Worm (Caenorhabditis elegans): ENCODE data around the gene R05A10.8.

R05A10.8 gene

ce11 chrIV:14158086-14158485 is at the start of gene R05A10.8:
Gene R05A10.8, minus strand, starts transcription at chrIV:14158186.
- no peak for TF ChIP-seq unc-62 (GFP tag; optimal IDR thresholded peaks at IDR 0.05)

ce11 chrIV:14203162-14203561 is 45.2 kb upstream of the R05A10.8 start, which contains the start of gene F02H6.3:
Gene F02H6.3, plus strand, starts transcription at chrIV:14203427.
- no peak for TF ChIP-seq unc-62 (GFP tag; optimal IDR thresholded peaks at IDR 0.05)

ce11 chrIV:14196176-14196575 is 38.2 kb upstream of the R05A10.8 start, which contains the start of gene F02H6.2:
Gene F02H6.2, plus strand, starts transcription at chrIV:14196476.
- TF ChIP-seq unc-62 (GFP tag; optimal IDR thresholded peaks at IDR 0.05) = no peak

- TF ChIP-seq unc-62 (GFP tag; optimal IDR thresholded peaks at IDR 0.05) = no peak
These were observed 36.3 kb upstream of the R05A10.8 start for ce11 chrIV:14194317-14194716.

DNA sequence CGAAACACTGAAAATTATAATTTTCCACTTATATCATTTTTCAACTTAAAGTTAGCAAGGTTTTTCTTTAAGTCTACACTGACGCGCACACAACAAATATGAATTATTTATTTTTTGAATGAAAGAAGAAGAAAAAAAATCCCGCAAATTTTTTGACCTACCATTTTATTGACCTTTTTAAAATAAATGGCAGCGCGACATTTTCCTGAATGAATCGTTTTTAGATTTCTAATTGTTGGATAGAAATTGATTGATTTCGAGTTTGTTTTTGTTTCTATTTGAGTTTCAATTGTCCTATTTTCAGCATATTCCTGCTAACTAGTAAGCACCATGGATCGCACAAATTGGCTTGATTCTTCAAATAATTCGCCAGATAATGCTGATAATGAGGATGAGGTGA is 35.2 kb upstream of the R05A10.8 start, which contains the start of gene K01G12.3:
Gene K01G12.3, plus strand, starts transcription at position 301 of the 400 bp plus-strand sequence.
- TF ChIP-seq unc-62 (GFP tag; optimal IDR thresholded peaks at IDR 0.05) = no peak

DNA sequence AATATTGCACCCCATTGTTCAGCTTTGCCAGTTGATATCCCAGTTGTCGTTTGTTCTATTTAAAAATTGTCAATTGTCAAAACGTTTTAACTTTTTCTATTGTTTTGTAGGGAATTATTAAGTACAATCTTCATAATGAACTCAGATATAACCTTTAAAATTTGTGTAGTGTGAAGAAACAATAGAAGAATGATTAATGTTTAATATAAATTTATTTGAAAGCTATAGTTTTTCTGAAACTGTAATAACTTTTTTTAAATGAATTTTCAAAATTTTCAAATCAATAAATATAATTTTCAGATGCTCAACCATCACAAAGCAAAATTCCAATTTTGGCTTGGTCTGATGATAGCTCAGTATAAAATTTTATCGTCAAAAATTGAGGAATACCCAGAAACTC is 33.9 kb upstream of the R05A10.8 start, which contains the start of gene K01G12.22:
Gene K01G12.22, plus strand, starts transcription at position 301 of the 400 bp plus-strand sequence.
- TF ChIP-seq unc-62 (GFP tag; optimal IDR thresholded peaks at IDR 0.05) = no peak

DNA sequence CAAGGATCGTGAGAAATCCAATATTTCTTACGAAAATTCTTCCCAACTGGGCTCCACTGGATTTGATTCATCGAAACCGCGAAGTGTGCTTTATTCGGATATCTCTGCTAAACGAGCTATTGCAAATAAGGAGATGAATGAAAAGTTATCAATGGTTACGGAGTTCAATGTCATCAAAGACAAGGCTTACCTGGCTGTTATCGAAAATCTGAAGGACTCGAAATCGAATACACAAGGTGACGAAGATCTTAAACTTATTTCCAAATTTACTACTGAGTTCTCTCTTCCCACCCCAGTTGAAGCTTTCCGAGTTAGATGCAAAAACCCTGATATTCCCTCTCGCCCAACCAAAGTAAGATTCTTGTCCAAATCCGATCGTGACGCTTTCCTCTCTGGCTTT is 28.3 kb upstream of the R05A10.8 start:
- TF ChIP-seq unc-62 (GFP tag; optimal IDR thresholded peaks at IDR 0.05) = no peak

ce11 chrIV:14182077-14182476 is 24.1 kb upstream of the R05A10.8 start, which contains the start of gene R05A10.1:
Gene R05A10.1, plus strand, starts transcription at chrIV:14182377.
- TF ChIP-seq unc-62 (GFP tag; optimal IDR thresholded peaks at IDR 0.05) = no peak

- TF ChIP-seq unc-62 (GFP tag; optimal IDR thresholded peaks at IDR 0.05) = no peak
These were observed 19.1 kb upstream of the R05A10.8 start, which contains the start of gene R05A10.2 for ce11 chrIV:14177058-14177457. Gene R05A10.2, plus strand, starts transcription at chrIV:14177271.

ce11 chrIV:14176373-14176772 is 18.4 kb upstream of the R05A10.8 start, which contains the start of gene R05A10.3:
Gene R05A10.3, minus strand, starts transcription at chrIV:14176473.
- no peak for TF ChIP-seq unc-62 (GFP tag; optimal IDR thresholded peaks at IDR 0.05)

DNA sequence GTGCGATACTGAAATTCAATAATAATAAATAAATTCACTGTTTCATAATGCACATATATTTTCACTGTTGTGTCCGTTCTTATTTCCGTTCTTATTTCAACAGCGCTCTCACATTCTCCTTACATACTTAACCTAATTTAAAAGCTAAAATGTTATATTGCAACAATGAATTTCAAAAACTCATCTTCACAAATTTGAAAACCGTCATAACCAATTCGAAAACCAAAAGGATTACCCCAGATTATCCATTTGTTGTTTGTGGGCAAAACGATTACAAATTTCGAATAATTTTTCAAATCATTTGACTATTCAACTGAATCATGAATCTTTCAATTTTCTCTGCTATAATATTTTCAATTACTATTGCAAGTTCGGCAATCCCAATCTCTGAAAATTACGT is 14.2 kb upstream of the R05A10.8 start, which contains the start of gene R05A10.4:
Gene R05A10.4, plus strand, starts transcription at position 301 of the 400 bp plus-strand sequence.
- no peak for TF ChIP-seq unc-62 (GFP tag; optimal IDR thresholded peaks at IDR 0.05)

DNA sequence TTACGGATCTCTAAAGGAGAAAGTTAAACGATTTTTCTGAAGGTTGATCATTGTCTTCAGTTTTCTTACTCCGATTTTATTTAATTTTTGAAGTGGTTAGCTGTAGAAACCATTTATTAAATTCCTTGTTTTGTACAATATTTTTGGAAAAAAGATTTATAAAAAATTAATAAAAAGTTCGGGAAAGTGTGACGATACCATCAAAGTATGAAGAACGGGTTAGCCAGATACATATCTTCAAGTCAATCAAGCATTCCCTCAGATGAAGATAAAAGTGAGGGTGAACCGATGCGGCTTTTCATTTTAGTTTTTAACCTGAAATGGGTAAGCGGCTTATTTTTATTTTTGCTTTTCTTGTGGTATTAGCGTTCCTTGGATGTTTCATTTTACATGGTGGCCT is 7.5 kb upstream of the R05A10.8 start, which contains the start of gene R05A10.6:
Gene R05A10.6, plus strand, starts transcription at position 301 of the 400 bp plus-strand sequence.
- TF ChIP-seq unc-62 (GFP tag; optimal IDR thresholded peaks at IDR 0.05) = no peak

- TF ChIP-seq unc-62 (GFP tag; optimal IDR thresholded peaks at IDR 0.05) = no peak
These were observed 6.1 kb upstream of the R05A10.8 start for ce11 chrIV:14164109-14164508.

ce11 chrIV:14162772-14163171 is 4.8 kb upstream of the R05A10.8 start, which contains the start of gene R05A10.7:
Gene R05A10.7, minus strand, starts transcription at chrIV:14162872.
- TF ChIP-seq unc-62 (GFP tag; optimal IDR thresholded peaks at IDR 0.05) = no peak

ce11 chrIV:14153261-14153660 is 4.7 kb downstream of the R05A10.8 start, which contains the start of gene oac-38:
Gene oac-38, minus strand, starts transcription at chrIV:14153361.
- no peak for TF ChIP-seq unc-62 (GFP tag; optimal IDR thresholded peaks at IDR 0.05)

ce11 chrIV:14145594-14145993 is 12.4 kb downstream of the R05A10.8 start, which contains the start of gene oac-37:
Gene oac-37, plus strand, starts transcription at chrIV:14145894.
- no peak for TF ChIP-seq unc-62 (GFP tag; optimal IDR thresholded peaks at IDR 0.05)

- TF ChIP-seq unc-62 (GFP tag; optimal IDR thresholded peaks at IDR 0.05) = no peak
These were observed 14.9 kb downstream of the R05A10.8 start for ce11 chrIV:14143042-14143441.

Data from whole organism, dauer.